Worm (Caenorhabditis elegans) whole organism, L4 larva: ENCODE data around the gene sup-26.

ENCODE experiments used
- ceh-62 ChIP-seq: sonication (generic microtip); optimal IDR thresholded peaks from 2 replicates; lab custom pipeline; 2017; ENCODE audit warnings: missing biosample characterization, missing genetic modification characterization
- ces-1 ChIP-seq: fragments of 150-350 bp; sonication (generic microtip); optimal IDR thresholded peaks from 4 replicates; lab custom pipeline; 2014; ENCODE audit warnings: missing biosample characterization, missing genetic modification reagents, missing genetic modification characterization
- lin-13 ChIP-seq: fragments of 150-350 bp; optimal IDR thresholded peaks from 2 replicates; lab custom pipeline; 2014; ENCODE audit warnings: missing biosample characterization, missing genetic modification reagents, missing genetic modification characterization
- madf-9 ChIP-seq: fragments of 200-800 bp; sonication (Bioruptor generic); conservative IDR thresholded peaks from 2 replicates; pipeline ENCODE4 v1.3.6; 2022; ENCODE audit warnings: missing genetic modification reagents, missing genetic modification characterization, missing compliant biosample characterization
- mdl-1 ChIP-seq, 2 experiments: fragments of 150-350 bp in 1 of 2; sonication (generic microtip) in 1 of 2; optimal IDR thresholded peaks; 2 replicates each; lab custom pipeline; 2014 to 2017; ENCODE audit warnings: missing biosample characterization in 2 of 2, missing genetic modification characterization in 2 of 2
- mxl-2 ChIP-seq: fragments of 200-800 bp; sonication (Bioruptor generic); conservative IDR thresholded peaks from 2 replicates; pipeline ENCODE4 v1.3.6; 2022; ENCODE audit warnings: missing genetic modification reagents, missing genetic modification characterization, missing compliant biosample characterization
- skn-1 ChIP-seq: fragments of 150-350 bp; optimal IDR thresholded peaks from 2 replicates; lab custom pipeline; 2014; ENCODE audit warnings: missing biosample characterization, missing genetic modification characterization
- unc-62 ChIP-seq, 3 experiments: fragments of 150-350 bp in 1 of 3; sonication (generic microtip); optimal IDR thresholded peaks in 2 of 3; peaks in 1 of 3; 1 replicate in 1 of 3; 2 replicates in 2 of 3; lab custom pipeline; 2014 to 2017; ENCODE audit warnings: missing biosample characterization in 3 of 3, missing genetic modification characterization in 3 of 3, missing genetic modification reagents in 3 of 3, missing genotype in 1 of 3
- ztf-11 ChIP-seq: fragments of 150-350 bp; optimal IDR thresholded peaks from 2 replicates; lab custom pipeline; 2014; ENCODE audit warnings: missing biosample characterization, missing genetic modification characterization
- ztf-7 ChIP-seq: fragments of 150-350 bp; optimal IDR thresholded peaks from 2 replicates; lab custom pipeline; 2014; ENCODE audit warnings: missing biosample characterization, missing genetic modification characterization

- TF ChIP-seq madf-9 (GFP tag; lab: Robert Waterston, UW) (no peak), skn-1 (tag; lab: Kevin White, UChicago) (no peak), unc-62 (GFP tag; optimal IDR thresholded peaks at IDR 0.05 in 1 of 2; lab: Kevin White, UChicago) (no peak), unc-62 (tag; optimal IDR thresholded peaks at IDR 0.05; lab: Kevin White, UChicago) (no peak), ztf-11 (tag; lab: Kevin White, UChicago) (no peak), ces-1 (GFP tag; lab: Kevin White, UChicago) (no peak), mdl-1 (tag; optimal IDR thresholded peaks at IDR 0.05; lab: Kevin White, UChicago) (no peak), ceh-62 (tag; lab: Kevin White, UChicago) (no peak), ztf-7 (tag; lab: Kevin White, UChicago) (no peak), lin-13 (GFP tag; lab: Kevin White, UChicago) (no peak), mxl-2 (no peak)
These were observed 32.5 kb downstream of the sup-26 start, which contains the start of gene Y44F5A.1 for ce11 chrIII:4247571-4247970.
